Worm (Caenorhabditis elegans): ENCODE measurements around the gene ZK1248.20.

The ZK1248.20 gene

ce11 chrII:5777372-5777771 is 39.1 kb upstream of the ZK1248.20 start:
- no peak for TF ChIP-seq ceh-9 (tag; optimal IDR thresholded peaks at IDR 0.05)

- TF ChIP-seq ama-1 (optimal IDR thresholded peaks at IDR 0.05) (no peak), ztf-4 (tag; optimal IDR thresholded peaks at IDR 0.05) (no peak), tbx-2 (tag; optimal IDR thresholded peaks at IDR 0.05) (no peak), nhr-28 (tag; optimal IDR thresholded peaks at IDR 0.05) (no peak), pqm-1 (tag; optimal IDR thresholded peaks at IDR 0.05) (no peak), eor-1 (tag; optimal IDR thresholded peaks at IDR 0.05) (no peak), snpc-4 (tag; optimal IDR thresholded peaks at IDR 0.05) (no peak), nhr-77 (tag; optimal IDR thresholded peaks at IDR 0.05) (no peak), nhr-76 (tag; optimal IDR thresholded peaks at IDR 0.05) (no peak), elt-2 (tag; optimal IDR thresholded peaks at IDR 0.05) (no peak), nhr-23 (tag; optimal IDR thresholded peaks at IDR 0.05) (no peak), lin-39 (tag; optimal IDR thresholded peaks at IDR 0.05) (peak; percentile 1), sea-2 (GFP tag; optimal IDR thresholded peaks at IDR 0.05) (no peak), ceh-16 (tag; optimal IDR thresholded peaks at IDR 0.05) (no peak), aly-2 (tag; optimal IDR thresholded peaks at IDR 0.05) (no peak), skn-1 (tag; optimal IDR thresholded peaks at IDR 0.05) (peak; percentile 22), egl-27 (tag; optimal IDR thresholded peaks at IDR 0.05) (no peak), ceh-82 (tag; optimal IDR thresholded peaks at IDR 0.05) (no peak), ceh-9 (tag; optimal IDR thresholded peaks at IDR 0.05) (no peak), fkh-10 (GFP tag; optimal IDR thresholded peaks at IDR 0.05) (peak; percentile 21), unc-62 (GFP tag; optimal IDR thresholded peaks at IDR 0.05) (no peak), nhr-237 (tag; optimal IDR thresholded peaks at IDR 0.05) (no peak), nfya-1 (tag; optimal IDR thresholded peaks at IDR 0.05; ENCODE audit: insufficient read depth) (peak; percentile 51), hmg-11 (tag; optimal IDR thresholded peaks at IDR 0.05) (peak; percentile 56), nhr-67 (tag; optimal IDR thresholded peaks at IDR 0.05) (no peak), fos-1 (tag; optimal IDR thresholded peaks at IDR 0.05) (no peak), elt-3 (tag; optimal IDR thresholded peaks at IDR 0.05) (no peak), jun-1 (tag; optimal IDR thresholded peaks at IDR 0.05) (no peak), pha-4 (tag; optimal IDR thresholded peaks at IDR 0.05) (no peak), nhr-25 (tag; optimal IDR thresholded peaks at IDR 0.05) (no peak), elt-1 (tag; optimal IDR thresholded peaks at IDR 0.05) (no peak), mdl-1 (tag; optimal IDR thresholded peaks at IDR 0.05) (no peak), nhr-12 (tag; optimal IDR thresholded peaks at IDR 0.05) (no peak), lin-15B (tag; optimal IDR thresholded peaks at IDR 0.05) (no peak), nhr-43 (tag; optimal IDR thresholded peaks at IDR 0.05; ENCODE audit: poor library complexity, severe bottlenecking) (no peak), ceh-28 (tag; optimal IDR thresholded peaks at IDR 0.05) (no peak), lsy-12 (tag; optimal IDR thresholded peaks at IDR 0.05) (no peak), R02D3.7 (tag; optimal IDR thresholded peaks at IDR 0.05) (no peak)
Measured at ce11 chrII:5779866-5780265, 36.6 kb upstream of the ZK1248.20 start.

ce11 chrII:5781935-5782921 is 34.2 kb upstream of the ZK1248.20 start, which contains the start of gene K05F1.6:
TSS of gene K05F1.6 (plus strand) at chrII:5782520.
- no peak for TF ChIP-seq nhr-28 (tag; optimal IDR thresholded peaks at IDR 0.05)
- TF ChIP-seq snpc-4 (tag; optimal IDR thresholded peaks at IDR 0.05), result peak; percentile 15
- no peak for TF ChIP-seq egl-27 (tag; optimal IDR thresholded peaks at IDR 0.05)
- TF ChIP-seq ZK546.5 (tag; optimal IDR thresholded peaks at IDR 0.05), result no peak
- TF ChIP-seq mml-1 (tag; optimal IDR thresholded peaks at IDR 0.05), result no peak
- TF ChIP-seq tbx-2 (tag; optimal IDR thresholded peaks at IDR 0.05), result peak; percentile 61
- no peak for TF ChIP-seq ztf-4 (tag; optimal IDR thresholded peaks at IDR 0.05)
- TF ChIP-seq skn-1 (tag; optimal IDR thresholded peaks at IDR 0.05), result peak; percentile 43
- TF ChIP-seq ceh-82 (tag; optimal IDR thresholded peaks at IDR 0.05), result peak; percentile 25
- TF ChIP-seq nhr-76 (tag; optimal IDR thresholded peaks at IDR 0.05), result no peak
- TF ChIP-seq nhr-23 (tag; optimal IDR thresholded peaks at IDR 0.05), result no peak
- TF ChIP-seq unc-62 (GFP tag; optimal IDR thresholded peaks at IDR 0.05), result no peak
- no peak for TF ChIP-seq ceh-9 (tag; optimal IDR thresholded peaks at IDR 0.05)
- no peak for TF ChIP-seq R02D3.7 (tag; optimal IDR thresholded peaks at IDR 0.05)
- no peak for TF ChIP-seq nhr-12 (tag; optimal IDR thresholded peaks at IDR 0.05)
- TF ChIP-seq hmg-11 (tag; optimal IDR thresholded peaks at IDR 0.05), result peak; percentile 37
- no peak for TF ChIP-seq ama-1 (optimal IDR thresholded peaks at IDR 0.05)
- no peak for TF ChIP-seq elt-3 (tag; optimal IDR thresholded peaks at IDR 0.05)
- no peak for TF ChIP-seq lin-15B (tag; optimal IDR thresholded peaks at IDR 0.05)
- peak; percentile 24 for TF ChIP-seq nhr-43 (tag; optimal IDR thresholded peaks at IDR 0.05; ENCODE audit: poor library complexity, severe bottlenecking)
- TF ChIP-seq fkh-10 (GFP tag; optimal IDR thresholded peaks at IDR 0.05), result no peak
- peak; percentile 3 for TF ChIP-seq mdl-1 (tag; optimal IDR thresholded peaks at IDR 0.05)
- peak; percentile 40 for TF ChIP-seq nhr-77 (tag; optimal IDR thresholded peaks at IDR 0.05)
- TF ChIP-seq elt-1 (tag; optimal IDR thresholded peaks at IDR 0.05), result no peak
- peak; percentile 24 for TF ChIP-seq pha-4 (tag; optimal IDR thresholded peaks at IDR 0.05)
- no peak for TF ChIP-seq aly-2 (tag; optimal IDR thresholded peaks at IDR 0.05)
- TF ChIP-seq elt-2 (tag; optimal IDR thresholded peaks at IDR 0.05), result peak; percentile 73
- no peak for TF ChIP-seq ztf-11 (tag; optimal IDR thresholded peaks at IDR 0.05)
- peak; percentile 47 for TF ChIP-seq nfya-1 (tag; optimal IDR thresholded peaks at IDR 0.05; ENCODE audit: insufficient read depth)
- TF ChIP-seq pqm-1 (tag; optimal IDR thresholded peaks at IDR 0.05), result no peak
- peak; percentile 81 for TF ChIP-seq lin-39 (tag; optimal IDR thresholded peaks at IDR 0.05)
- TF ChIP-seq nhr-11 (tag; optimal IDR thresholded peaks at IDR 0.05), result no peak
- peak; percentile 47 for TF ChIP-seq lsy-12 (tag; optimal IDR thresholded peaks at IDR 0.05)
- TF ChIP-seq sea-2 (GFP tag; optimal IDR thresholded peaks at IDR 0.05), result no peak
- TF ChIP-seq eor-1 (tag; optimal IDR thresholded peaks at IDR 0.05), result no peak
- no peak for TF ChIP-seq fkh-2 (tag; optimal IDR thresholded peaks at IDR 0.05)
- TF ChIP-seq ceh-28 (tag; optimal IDR thresholded peaks at IDR 0.05), result peak; percentile 26

Measured in whole organism, L3 larva.